Worm (Caenorhabditis elegans) whole organism, early embryonic: Measurements from ENCODE around the gene K07E3.1.

Experiments
- B0310.2 ChIP-seq: sonication (generic microtip); optimal IDR thresholded peaks from 2 replicates; lab custom pipeline; 2016; ENCODE audit warnings: mild to moderate bottlenecking, missing genetic modification characterization, missing compliant biosample characterization
- F13C5.2 ChIP-seq: sonication (generic microtip); optimal IDR thresholded peaks from 2 replicates; lab custom pipeline; 2017; ENCODE audit warnings: mild to moderate bottlenecking, missing genetic modification characterization, inconsistent platforms, missing compliant biosample characterization
- aly-1 ChIP-seq: sonication (generic microtip); optimal IDR thresholded peaks from 2 replicates; lab custom pipeline; 2016; ENCODE audit warnings: missing genetic modification characterization, missing compliant biosample characterization
- ama-1 ChIP-seq: fragments of 150-350 bp; optimal IDR thresholded peaks from 2 replicates; lab custom pipeline; 2014
- ceh-13 ChIP-seq: fragments of 200-800 bp; sonication (Bioruptor generic); optimal IDR thresholded peaks from 2 replicates; lab custom pipeline; 2018; ENCODE audit warnings: mild to moderate bottlenecking, missing genetic modification characterization, missing compliant biosample characterization
- ceh-36 ChIP-seq: sonication (generic microtip); optimal IDR thresholded peaks from 2 replicates; lab custom pipeline; 2016; ENCODE audit warnings: missing genetic modification characterization, inconsistent platforms, missing compliant biosample characterization
- ets-7 ChIP-seq: sonication (generic microtip); optimal IDR thresholded peaks from 2 replicates; lab custom pipeline; 2016; ENCODE audit warnings: missing genotype, missing genetic modification characterization, missing compliant biosample characterization
- flt-1 ChIP-seq: fragments of 200-800 bp; sonication (Bioruptor generic); IDR thresholded peaks from 2 replicates; pipeline ENCODE4 v1.3.6; 2022; ENCODE audit warnings: missing genetic modification characterization, missing compliant biosample characterization
- hmbx-1 ChIP-seq: sonication (generic microtip); optimal IDR thresholded peaks from 2 replicates; lab custom pipeline; 2016; ENCODE audit warnings: mild to moderate bottlenecking, missing genetic modification characterization, missing compliant biosample characterization
- hmg-4 ChIP-seq: fragments of 200-800 bp; sonication (Bioruptor generic); optimal IDR thresholded peaks from 2 replicates; lab custom pipeline; 2018; ENCODE audit warnings: mild to moderate bottlenecking, missing genetic modification characterization, missing compliant biosample characterization
- hnd-1 ChIP-seq: sonication (generic microtip); optimal IDR thresholded peaks from 2 replicates; lab custom pipeline; 2016; ENCODE audit warnings: missing genetic modification characterization, missing compliant biosample characterization
- pes-1 ChIP-seq: fragments of 200-800 bp; sonication (Bioruptor generic); IDR thresholded peaks from 2 replicates; pipeline ENCODE4 v1.3.6; 2022; ENCODE audit warnings: missing genetic modification reagents, missing genetic modification characterization, missing compliant biosample characterization
- scrt-1 ChIP-seq: fragments of 200-800 bp; sonication (Bioruptor generic); IDR thresholded peaks from 2 replicates; pipeline ENCODE4 v1.3.6; 2022; ENCODE audit warnings: missing genetic modification characterization, missing compliant biosample characterization
- sea-1 ChIP-seq: fragments of 200-800 bp; sonication (Bioruptor generic); conservative IDR thresholded peaks from 2 replicates; pipeline ENCODE4 v1.3.6; 2022; ENCODE audit warnings: missing genetic modification characterization, missing compliant biosample characterization
- tbx-11 ChIP-seq: fragments of 200-800 bp; sonication (Bioruptor generic); IDR thresholded peaks from 2 replicates; pipeline ENCODE4 v1.3.6; 2022; ENCODE audit warnings: missing genetic modification characterization, missing compliant biosample characterization
- tbx-37 ChIP-seq: fragments of 200-800 bp; sonication (Bioruptor generic); conservative IDR thresholded peaks from 2 replicates; pipeline ENCODE4 v1.3.6; 2022; ENCODE audit warnings: missing genetic modification reagents, missing genetic modification characterization, missing compliant biosample characterization
- tra-4 ChIP-seq: sonication (generic microtip); optimal IDR thresholded peaks from 2 replicates; lab custom pipeline; 2017; ENCODE audit warnings: missing genetic modification characterization, missing compliant biosample characterization

Gene K07E3.1

DNA sequence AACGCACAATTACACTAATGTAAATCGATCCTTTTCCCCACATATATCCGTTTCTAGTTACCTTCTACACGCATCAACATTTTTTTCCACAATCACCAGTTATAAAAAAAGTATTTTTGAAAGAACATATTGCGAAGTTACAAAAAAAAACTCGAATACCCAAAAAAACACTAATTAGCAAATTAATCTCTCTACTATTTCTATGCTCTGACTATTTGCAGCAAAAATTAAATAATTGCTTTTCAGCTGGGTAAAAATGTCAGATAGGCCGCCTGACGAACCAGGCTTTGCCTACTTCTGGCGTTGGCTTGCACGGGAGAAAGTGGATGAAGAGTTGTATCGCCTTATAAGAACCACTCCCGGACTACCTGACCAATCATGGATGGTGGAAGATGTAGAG is at the start of gene K07E3.1:
TSS of gene K07E3.1 (plus strand) at position 247 of the 400 bp plus-strand sequence.
- no peak for TF ChIP-seq aly-1 (tag; lab: Kevin White, UChicago)
- no peak for TF ChIP-seq sea-1 (GFP tag; lab: Robert Waterston, UW)

DNA sequence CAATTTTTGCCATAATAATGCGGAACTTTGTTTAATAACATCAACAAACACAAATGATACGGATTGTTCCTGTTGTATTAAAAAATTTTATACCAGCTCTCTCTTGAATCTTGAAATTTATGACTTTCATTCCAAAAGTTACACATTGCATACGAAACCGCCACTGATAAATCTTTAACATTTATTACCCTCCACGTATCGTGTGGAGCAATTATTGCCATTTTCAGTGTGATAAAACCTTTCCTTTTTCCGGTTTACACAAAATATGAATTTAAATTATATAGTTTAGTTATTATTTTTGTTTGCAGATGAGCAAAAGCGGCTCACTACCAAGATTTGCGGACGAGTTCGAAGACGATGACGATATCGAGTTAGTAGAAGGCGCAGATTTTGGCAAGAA is 49.4 kb upstream of the K07E3.1 start, which contains the start of gene C18A11.3:
TSS of gene C18A11.3 (plus strand) at position 301 of the 400 bp plus-strand sequence.
- TF ChIP-seq flt-1 (GFP tag; lab: Robert Waterston, UW) (no peak), scrt-1 (GFP tag; lab: Robert Waterston, UW) (no peak), sea-1 (GFP tag; lab: Robert Waterston, UW) (no peak), ama-1 (lab: Kevin White, UChicago) (no peak), hnd-1 (tag; lab: Kevin White, UChicago) (no peak), ceh-36 (tag; lab: Kevin White, UChicago) (no peak), ets-7 (tag; lab: Kevin White, UChicago) (no peak), tra-4 (tag; lab: Kevin White, UChicago) (no peak), aly-1 (tag; lab: Kevin White, UChicago) (no peak), hmg-4 (no peak), pes-1 (GFP tag; lab: Robert Waterston, UW) (no peak), tbx-37 (GFP tag; lab: Robert Waterston, UW) (no peak), F13C5.2 (tag; lab: Kevin White, UChicago) (no peak), B0310.2 (no peak), ceh-13 (GFP tag; lab: Kevin White, UChicago) (no peak), hmbx-1 (tag; lab: Kevin White, UChicago) (no peak), tbx-11 (GFP tag; lab: Robert Waterston, UW) (no peak)

DNA sequence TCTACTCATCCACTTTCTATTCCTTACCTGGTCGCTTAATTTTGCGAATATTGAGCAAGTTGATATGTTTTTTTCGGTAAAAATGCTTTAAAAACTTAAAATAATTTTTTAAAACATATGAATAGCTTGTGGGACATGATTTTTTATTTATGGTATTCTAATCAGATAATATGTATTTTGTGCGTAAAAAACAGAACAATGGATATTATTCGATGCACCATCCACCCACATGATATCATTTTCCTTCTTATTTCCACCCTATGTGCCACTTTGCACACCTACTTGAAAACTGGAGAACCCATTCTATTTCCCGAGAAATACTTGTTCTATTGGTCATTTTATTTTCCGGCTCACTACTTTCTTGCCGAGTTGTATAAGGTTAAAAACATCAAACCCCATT is 43.0 kb upstream of the K07E3.1 start, which contains the start of gene C18A11.2:
TSS of gene C18A11.2 (plus strand) at position 301 of the 400 bp plus-strand sequence.
- TF ChIP-seq pes-1 (GFP tag; lab: Robert Waterston, UW), result no peak
- no peak for TF ChIP-seq flt-1 (GFP tag; lab: Robert Waterston, UW)
- TF ChIP-seq hmg-4, result no peak
- no peak for TF ChIP-seq B0310.2
- TF ChIP-seq tbx-11 (GFP tag; lab: Robert Waterston, UW), result no peak
- TF ChIP-seq ceh-13 (GFP tag; lab: Kevin White, UChicago), result no peak
- no peak for TF ChIP-seq ceh-36 (tag; lab: Kevin White, UChicago)
- TF ChIP-seq sea-1 (GFP tag; lab: Robert Waterston, UW), result no peak
- TF ChIP-seq tra-4 (tag; lab: Kevin White, UChicago), result no peak
- TF ChIP-seq ets-7 (tag; lab: Kevin White, UChicago), result no peak
- no peak for TF ChIP-seq F13C5.2 (tag; lab: Kevin White, UChicago)

DNA sequence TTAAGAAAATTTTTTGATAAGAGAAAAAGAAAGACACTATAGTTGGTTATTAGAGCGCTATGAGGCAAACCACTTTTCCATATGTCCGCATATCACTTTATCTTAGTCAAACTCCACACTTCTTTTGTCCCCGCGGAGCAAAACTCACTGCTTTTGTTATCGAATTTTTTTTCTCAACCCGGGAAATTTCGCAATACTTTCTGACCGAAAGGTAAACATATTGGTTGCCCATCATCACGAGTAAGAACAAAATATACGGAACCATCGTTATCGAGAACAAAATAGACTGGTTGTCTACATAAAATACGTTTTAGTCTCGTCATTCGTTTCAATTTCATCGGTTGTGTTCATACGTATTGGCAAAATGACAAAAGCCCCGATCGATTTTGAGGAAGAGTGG is 40.9 kb upstream of the K07E3.1 start, which contains the start of gene C18A11.1:
TSS of gene C18A11.1 (plus strand) at position 36 of the 400 bp plus-strand sequence.
- TF ChIP-seq sea-1 (GFP tag; lab: Robert Waterston, UW) (no peak), ceh-36 (tag; lab: Kevin White, UChicago) (no peak), B0310.2 (no peak), aly-1 (tag; lab: Kevin White, UChicago) (no peak), ama-1 (lab: Kevin White, UChicago) (no peak), tbx-11 (GFP tag; lab: Robert Waterston, UW) (no peak), ceh-13 (GFP tag; lab: Kevin White, UChicago) (no peak), pes-1 (GFP tag; lab: Robert Waterston, UW) (no peak), hmbx-1 (tag; lab: Kevin White, UChicago) (no peak), ets-7 (tag; lab: Kevin White, UChicago) (no peak)

DNA sequence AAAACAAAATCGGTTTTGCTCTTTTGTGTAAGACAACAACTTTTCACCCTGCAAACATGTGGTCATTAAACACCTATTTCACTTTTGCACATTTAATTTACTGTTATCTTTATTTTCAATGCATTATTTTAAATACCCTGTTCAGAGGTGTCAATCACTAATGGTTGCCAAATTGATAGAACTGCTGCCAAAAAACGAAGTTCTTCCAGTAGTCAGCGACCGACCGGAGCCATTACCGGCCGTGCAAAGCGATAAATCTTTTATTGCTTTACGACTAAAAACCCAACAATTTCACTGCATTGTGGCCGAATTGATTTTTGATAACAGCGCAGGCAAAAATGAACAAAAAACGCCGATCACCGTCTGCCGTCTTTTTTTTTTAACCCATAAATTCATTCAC is 35.7 kb upstream of the K07E3.1 start:
- TF ChIP-seq tbx-37 (GFP tag; lab: Robert Waterston, UW) (no peak), hmbx-1 (tag; lab: Kevin White, UChicago) (no peak)

DNA sequence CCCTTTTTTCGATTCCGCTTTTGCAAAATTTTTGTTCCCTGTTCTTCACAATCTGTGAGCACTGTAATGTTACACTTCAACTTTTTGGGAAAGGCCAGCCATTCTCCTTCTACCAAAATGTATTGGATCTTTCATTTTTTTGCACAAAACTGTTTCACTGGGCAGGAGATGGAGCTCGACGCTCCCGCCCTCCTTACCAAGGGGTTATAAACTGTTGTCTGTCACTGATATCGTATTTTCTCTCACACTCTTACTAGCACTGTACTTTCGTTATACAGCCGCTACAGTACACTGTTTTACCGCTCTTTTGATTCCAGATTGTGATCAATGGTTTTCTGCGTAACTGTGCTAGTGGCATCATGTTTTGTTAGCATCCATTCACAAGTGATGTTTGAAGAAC is 32.5 kb upstream of the K07E3.1 start, which contains the start of gene C46F2.1:
TSS of gene C46F2.1 (plus strand) at position 301 of the 400 bp plus-strand sequence.
- TF ChIP-seq hmbx-1 (tag; lab: Kevin White, UChicago), result no peak
- TF ChIP-seq F13C5.2 (tag; lab: Kevin White, UChicago), result no peak
- no peak for TF ChIP-seq tra-4 (tag; lab: Kevin White, UChicago)
- TF ChIP-seq ceh-13 (GFP tag; lab: Kevin White, UChicago), result no peak
- TF ChIP-seq aly-1 (tag; lab: Kevin White, UChicago), result no peak
- no peak for TF ChIP-seq ama-1 (lab: Kevin White, UChicago)
- TF ChIP-seq hnd-1 (tag; lab: Kevin White, UChicago), result no peak
- no peak for TF ChIP-seq hmg-4
- TF ChIP-seq tbx-37 (GFP tag; lab: Robert Waterston, UW), result no peak
- no peak for TF ChIP-seq ceh-36 (tag; lab: Kevin White, UChicago)
- no peak for TF ChIP-seq ets-7 (tag; lab: Kevin White, UChicago)
- no peak for TF ChIP-seq pes-1 (GFP tag; lab: Robert Waterston, UW)

DNA sequence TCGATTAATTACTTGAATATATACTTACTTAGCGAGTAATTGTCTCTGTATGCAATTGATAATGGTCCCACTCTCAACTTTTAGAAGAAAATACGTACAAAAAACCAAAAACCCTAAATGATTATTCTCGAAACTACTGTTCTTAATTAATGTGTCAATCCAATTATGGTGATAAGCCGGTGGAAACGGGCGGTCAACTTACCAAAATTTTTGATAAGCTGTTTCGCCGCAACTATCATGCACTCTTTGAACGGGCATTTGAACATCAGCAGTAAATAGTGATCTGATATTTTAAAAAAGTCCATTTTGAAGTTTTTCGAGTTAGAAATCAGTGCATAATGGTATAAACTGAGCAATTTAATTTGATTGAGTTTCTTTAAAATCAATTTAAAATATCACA is 31.9 kb upstream of the K07E3.1 start:
- no peak for TF ChIP-seq tra-4 (tag; lab: Kevin White, UChicago)

DNA sequence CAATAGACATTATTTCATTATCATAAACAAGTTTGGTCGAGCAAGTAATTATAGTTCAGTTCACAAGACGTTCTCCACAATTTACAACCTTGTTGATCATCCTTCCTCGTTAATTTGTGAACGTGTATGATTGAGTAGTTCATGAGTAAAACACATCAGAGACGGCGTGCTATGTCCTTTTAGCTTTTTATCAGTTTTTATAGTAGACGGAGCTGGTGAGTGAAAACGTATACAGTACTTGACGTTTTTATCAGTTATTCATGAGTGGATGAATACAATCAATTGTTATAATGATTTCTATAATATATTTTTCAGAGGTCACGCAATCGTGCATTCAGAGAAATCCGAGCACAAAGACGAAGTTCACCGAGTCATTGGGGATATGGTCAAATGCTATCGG is 31.3 kb upstream of the K07E3.1 start:
- TF ChIP-seq ceh-36 (tag; lab: Kevin White, UChicago) (no peak), B0310.2 (no peak), hmbx-1 (tag; lab: Kevin White, UChicago) (no peak), tbx-11 (GFP tag; lab: Robert Waterston, UW) (no peak), ceh-13 (GFP tag; lab: Kevin White, UChicago) (no peak), ama-1 (lab: Kevin White, UChicago) (no peak), hmg-4 (no peak), sea-1 (GFP tag; lab: Robert Waterston, UW) (no peak), pes-1 (GFP tag; lab: Robert Waterston, UW) (no peak)
